Worm (Caenorhabditis elegans): ENCODE measurements around the gene cld-1.

- TF ChIP-seq ceh-18 (tag; optimal IDR thresholded peaks at IDR 0.05) = no peak
- no peak for TF ChIP-seq elt-2 (tag; optimal IDR thresholded peaks at IDR 0.05)
- no peak for TF ChIP-seq rnt-1 (tag; optimal IDR thresholded peaks at IDR 0.05)
- TF ChIP-seq nhr-11 (tag; optimal IDR thresholded peaks at IDR 0.05) = no peak
- TF ChIP-seq lin-11 (tag; optimal IDR thresholded peaks at IDR 0.05) = no peak
- TF ChIP-seq unc-86 (tag; optimal IDR thresholded peaks at IDR 0.05) = no peak
- TF ChIP-seq nfya-1 (tag; optimal IDR thresholded peaks at IDR 0.05) = no peak
Observed at ce11 chrIV:12886012-12886411, 50.1 kb downstream of the cld-1 start.

Measured in whole organism, late embryonic.